Worm (Caenorhabditis elegans): Measurements from ENCODE around the gene fbxa-2.

- TF ChIP-seq him-1 (tag; optimal IDR thresholded peaks at IDR 0.05), result no peak
- no peak for TF ChIP-seq hlh-12 (tag; optimal IDR thresholded peaks at IDR 0.05)
- no peak for TF ChIP-seq sea-2 (GFP tag; IDR thresholded peaks at IDR 0.05)
- no peak for TF ChIP-seq nfya-1 (tag; optimal IDR thresholded peaks at IDR 0.05; ENCODE audit: borderline replicate concordance, insufficient read depth)
- TF ChIP-seq dox-1 (GFP tag; IDR thresholded peaks at IDR 0.05), result no peak
- no peak for TF ChIP-seq pha-4 (tag; optimal IDR thresholded peaks at IDR 0.05)
- no peak for TF ChIP-seq unc-130 (GFP tag; optimal IDR thresholded peaks at IDR 0.05)
- TF ChIP-seq let-526 (GFP tag; IDR thresholded peaks at IDR 0.05), result no peak
- no peak for TF ChIP-seq aptf-3 (GFP tag; IDR thresholded peaks at IDR 0.05)
Measured at ce11 chrV:16246579-16246978, 22.9 kb downstream of the fbxa-2 start, which contains the start of gene srh-95.
